Fruit fly (Drosophila melanogaster) whole organism, embryonic: Measurements from ENCODE around the gene grass.

ENCODE experiments used
- Ada2b ChIP-seq: fragments of 200-800 bp; sonication (Bioruptor generic); IDR thresholded peaks from 2 replicates; pipeline ENCODE4 v1.3.6; 2022; ENCODE audit warnings: missing biosample characterization, missing genetic modification characterization
- Adf1 ChIP-seq: fragments of 200-800 bp; sonication (Bioruptor generic); IDR thresholded peaks from 2 replicates; pipeline ENCODE4 v1.3.6; 2022; ENCODE audit warnings: missing biosample characterization, missing genetic modification characterization
- Bdp1 ChIP-seq: fragments of 200-800 bp; sonication (Bioruptor generic); optimal IDR thresholded peaks from 3 replicates; lab custom pipeline; 2016; ENCODE audit warnings: missing biosample characterization, missing genetic modification characterization
- CG1024 ChIP-seq: fragments of 200-800 bp; sonication (Bioruptor generic); IDR thresholded peaks from 2 replicates; pipeline ENCODE4 v1.3.6; 2022; ENCODE audit warnings: missing biosample characterization, missing genetic modification characterization
- CG11085 ChIP-seq: fragments of 200-800 bp; sonication (Bioruptor generic); IDR thresholded peaks from 2 replicates; pipeline ENCODE4 v1.3.6; 2022; ENCODE audit warnings: missing biosample characterization, missing genetic modification characterization
- CG11456 ChIP-seq: fragments of 200-800 bp; sonication (Bioruptor generic); IDR thresholded peaks from 3 replicates; pipeline ENCODE4 v1.3.6; 2022; ENCODE audit warnings: missing biosample characterization, missing genetic modification characterization
- CG12391 ChIP-seq: fragments of 200-800 bp; sonication (Bioruptor generic); optimal IDR thresholded peaks from 3 replicates; lab custom pipeline; 2018; ENCODE audit warnings: missing biosample characterization, mild to moderate bottlenecking, missing genetic modification characterization, moderate library complexity
- CG12769 ChIP-seq: fragments of 200-800 bp; sonication (Bioruptor generic); optimal IDR thresholded peaks from 2 replicates; lab custom pipeline; 2019; ENCODE audit warnings: missing biosample characterization, mild to moderate bottlenecking, missing genetic modification characterization, moderate library complexity
- CG15514 ChIP-seq: fragments of 200-800 bp; sonication (Bioruptor generic); optimal IDR thresholded peaks from 3 replicates; lab custom pipeline; 2017; ENCODE audit warnings: missing biosample characterization, missing genetic modification characterization, mild to moderate bottlenecking, moderate library complexity, missing genetic modification reagents
- CG17829 ChIP-seq: fragments of 200-800 bp; optimal IDR thresholded peaks from 2 replicates; lab custom pipeline; 2019; ENCODE audit warnings: missing biosample characterization, mild to moderate bottlenecking, missing genetic modification characterization, moderate library complexity
- CG2875 ChIP-seq: fragments of 200-800 bp; sonication (Bioruptor generic); optimal IDR thresholded peaks from 2 replicates; lab custom pipeline; 2017; ENCODE audit warnings: missing biosample characterization, mild to moderate bottlenecking, missing genetic modification characterization, missing genetic modification reagents
- CG2889 ChIP-seq: fragments of 200-800 bp; sonication (Bioruptor generic); IDR thresholded peaks from 3 replicates; pipeline ENCODE4 v1.3.6; 2022; ENCODE audit warnings: missing biosample characterization, missing genetic modification characterization
- CG30431 ChIP-seq: fragments of 200-800 bp; sonication (Bioruptor generic); optimal IDR thresholded peaks from 2 replicates; lab custom pipeline; 2017; ENCODE audit warnings: missing biosample characterization, missing genetic modification characterization
- CG31365 ChIP-seq: fragments of 200-800 bp; sonication (Bioruptor generic); optimal IDR thresholded peaks from 2 replicates; lab custom pipeline; 2018; ENCODE audit warnings: missing biosample characterization, mild to moderate bottlenecking, missing genetic modification characterization
- CG4328 ChIP-seq: fragments of 200-800 bp; sonication (Bioruptor generic); optimal IDR thresholded peaks from 3 replicates; lab custom pipeline; 2017; ENCODE audit warnings: missing biosample characterization, missing genetic modification reagents, missing genetic modification characterization
- CG5953 ChIP-seq: fragments of 200-800 bp; sonication (Bioruptor generic); IDR thresholded peaks from 2 replicates; pipeline ENCODE4 v1.3.6; 2022; ENCODE audit warnings: missing biosample characterization, missing genetic modification characterization
- CG6272 ChIP-seq: fragments of 200-800 bp; sonication (Bioruptor generic); IDR thresholded peaks from 2 replicates; pipeline ENCODE4 v1.3.6; 2022; ENCODE audit warnings: missing biosample characterization, missing genetic modification characterization
- CG6765 ChIP-seq: fragments of 200-800 bp; sonication (Bioruptor generic); optimal IDR thresholded peaks from 3 replicates; lab custom pipeline; 2017; ENCODE audit warnings: missing biosample characterization, mild to moderate bottlenecking, missing genetic modification characterization
- CG8765 ChIP-seq: fragments of 200-800 bp; sonication (Bioruptor generic); IDR thresholded peaks from 2 replicates; pipeline ENCODE4 v1.3.6; 2022; ENCODE audit warnings: missing biosample characterization, missing genetic modification characterization
- Camta ChIP-seq: fragments of 200-800 bp; sonication (Bioruptor generic); optimal IDR thresholded peaks from 2 replicates; lab custom pipeline; 2016; ENCODE audit warnings: missing biosample characterization, missing genetic modification characterization
- Dbx ChIP-seq: fragments of 200-800 bp; sonication (Bioruptor generic); IDR thresholded peaks from 3 replicates; pipeline ENCODE4 v1.3.6; 2022; ENCODE audit warnings: missing biosample characterization, missing genetic modification characterization
- Deaf1 ChIP-seq: fragments of 200-800 bp; optimal IDR thresholded peaks from 3 replicates; lab custom pipeline; 2019; ENCODE audit warnings: missing biosample characterization, mild to moderate bottlenecking, missing genetic modification characterization, moderate library complexity
- Drgx ChIP-seq: fragments of 200-800 bp; sonication (Bioruptor generic); IDR thresholded peaks from 2 replicates; pipeline ENCODE4 v1.3.6; 2022; ENCODE audit warnings: missing biosample characterization, missing genetic modification characterization
- Fer1 ChIP-seq: fragments of 200-800 bp; sonication (Bioruptor generic); optimal IDR thresholded peaks from 2 replicates; lab custom pipeline; 2017; ENCODE audit warnings: missing biosample characterization, mild to moderate bottlenecking, missing genetic modification characterization
- Hey ChIP-seq: fragments of 200-800 bp; sonication (Bioruptor generic); optimal IDR thresholded peaks from 3 replicates; lab custom pipeline; 2018; ENCODE audit warnings: missing biosample characterization, mild to moderate bottlenecking, missing genetic modification characterization
- Hr51 ChIP-seq, 2 experiments: fragments of 200-800 bp; sonication (Bioruptor generic); optimal IDR thresholded peaks; 2 replicates in 1 of 2; 3 replicates in 1 of 2; lab custom pipeline; 2016 to 2018; ENCODE audit warnings: missing biosample characterization in 2 of 2, missing genetic modification characterization in 2 of 2, mild to moderate bottlenecking in 1 of 2, moderate library complexity in 1 of 2
- Hsf ChIP-seq: fragments of 200-800 bp; sonication (Bioruptor generic); optimal IDR thresholded peaks from 3 replicates; lab custom pipeline; 2016; ENCODE audit warnings: missing biosample characterization, missing genetic modification characterization
- Sin3A ChIP-seq: fragments of >200 bp; optimal IDR thresholded peaks from 2 replicates; lab custom pipeline; 2018
- Six4 ChIP-seq: fragments of 200-800 bp; sonication (Bioruptor generic); optimal IDR thresholded peaks from 2 replicates; lab custom pipeline; 2016; ENCODE audit warnings: missing biosample characterization, missing genetic modification characterization
- abd-A ChIP-seq: fragments of 200-800 bp; sonication (Bioruptor generic); optimal IDR thresholded peaks from 3 replicates; lab custom pipeline; 2019; ENCODE audit warnings: missing biosample characterization, mild to moderate bottlenecking, missing genetic modification characterization, moderate library complexity
- ash1 ChIP-seq: fragments of 200-800 bp; sonication (Bioruptor generic); optimal IDR thresholded peaks from 2 replicates; lab custom pipeline; 2018; ENCODE audit warnings: missing biosample characterization, mild to moderate bottlenecking, missing genetic modification characterization
- cad ChIP-seq: fragments of >200 bp; optimal IDR thresholded peaks from 2 replicates; lab custom pipeline; 2017; ENCODE audit warnings: missing biosample characterization, missing genetic modification characterization
- chif ChIP-seq, 2 experiments: fragments of 200-800 bp; sonication (Bioruptor generic); optimal IDR thresholded peaks; 3 replicates each; lab custom pipeline; 2016; ENCODE audit warnings: missing biosample characterization in 2 of 2, missing genetic modification characterization in 2 of 2
- chinmo ChIP-seq: fragments of 200-800 bp; sonication (Bioruptor generic); IDR thresholded peaks from 4 replicates; pipeline ENCODE4 v1.3.6; 2022; ENCODE audit warnings: missing biosample characterization, missing genetic modification characterization; ENCODE audit not compliant: partially characterized antibody
- chn ChIP-seq: fragments of 200-800 bp; sonication (Bioruptor generic); optimal IDR thresholded peaks from 2 replicates; lab custom pipeline; 2016; ENCODE audit warnings: missing biosample characterization, missing genetic modification characterization
- crc ChIP-seq: fragments of 200-800 bp; sonication (Bioruptor generic); optimal IDR thresholded peaks from 2 replicates; lab custom pipeline; 2016; ENCODE audit warnings: missing biosample characterization, missing genetic modification characterization
- exex ChIP-seq: fragments of 200-800 bp; sonication (Bioruptor generic); optimal IDR thresholded peaks from 4 replicates; lab custom pipeline; 2018; ENCODE audit warnings: missing biosample characterization, mild to moderate bottlenecking, missing genetic modification characterization, moderate library complexity
- ftz-f1 ChIP-seq: fragments of 200-800 bp; sonication (Bioruptor generic); optimal IDR thresholded peaks from 2 replicates; lab custom pipeline; 2016; ENCODE audit warnings: missing biosample characterization, missing genetic modification characterization
- kni ChIP-seq: fragments of 200-800 bp; sonication (Bioruptor generic); optimal IDR thresholded peaks from 3 replicates; lab custom pipeline; 2017; ENCODE audit warnings: mild to moderate bottlenecking, missing biosample characterization, missing genetic modification reagents, missing genetic modification characterization
- luna ChIP-seq: fragments of 200-800 bp; sonication (Bioruptor generic); optimal IDR thresholded peaks from 2 replicates; lab custom pipeline; 2016; ENCODE audit warnings: missing biosample characterization, missing genetic modification characterization
- maf-S ChIP-seq: fragments of 200-800 bp; sonication (Bioruptor generic); optimal IDR thresholded peaks from 2 replicates; lab custom pipeline; 2016; ENCODE audit warnings: missing biosample characterization, missing genetic modification characterization
- nau ChIP-seq: fragments of 200-800 bp; sonication (Bioruptor generic); optimal IDR thresholded peaks from 3 replicates; lab custom pipeline; 2017; ENCODE audit warnings: missing biosample characterization, mild to moderate bottlenecking, missing genetic modification characterization, missing genetic modification reagents
- nmo ChIP-seq: fragments of 200-800 bp; sonication (Bioruptor generic); optimal IDR thresholded peaks from 2 replicates; lab custom pipeline; 2018; ENCODE audit warnings: missing biosample characterization, mild to moderate bottlenecking, missing genetic modification characterization, moderate library complexity
- nom ChIP-seq: fragments of 200-800 bp; sonication (Bioruptor generic); optimal IDR thresholded peaks from 2 replicates; lab custom pipeline; 2017; ENCODE audit warnings: missing biosample characterization, missing genetic modification characterization, mild to moderate bottlenecking, moderate library complexity, missing genetic modification reagents
- pfk ChIP-seq: fragments of 200-800 bp; sonication (Bioruptor generic); optimal IDR thresholded peaks from 2 replicates; lab custom pipeline; 2018; ENCODE audit warnings: missing biosample characterization, mild to moderate bottlenecking, missing genetic modification characterization, moderate library complexity
- pnt ChIP-seq: fragments of 200-800 bp; sonication (Bioruptor generic); optimal IDR thresholded peaks from 3 replicates; lab custom pipeline; 2016; ENCODE audit warnings: missing biosample characterization, missing genetic modification characterization
- slbo ChIP-seq: fragments of 200-800 bp; sonication (Bioruptor generic); IDR thresholded peaks from 2 replicates; pipeline ENCODE4 v1.3.6; 2022; ENCODE audit warnings: missing biosample characterization, missing genetic modification characterization
- sqz ChIP-seq: fragments of 200-800 bp; sonication (Bioruptor generic); optimal IDR thresholded peaks from 3 replicates; lab custom pipeline; 2018; ENCODE audit warnings: missing biosample characterization, mild to moderate bottlenecking, missing genetic modification characterization
- tll ChIP-seq, 2 experiments: fragments of 200-800 bp in 1 of 2; fragments of >200 bp in 1 of 2; sonication (Bioruptor generic) in 1 of 2; optimal IDR thresholded peaks; 2 replicates each; lab custom pipeline; 2017 to 2019; ENCODE audit warnings: missing biosample characterization in 2 of 2, missing genetic modification characterization in 2 of 2, mild to moderate bottlenecking in 1 of 2, moderate library complexity in 1 of 2
- vnd ChIP-seq: fragments of 200-800 bp; sonication (Bioruptor generic); IDR thresholded peaks from 3 replicates; pipeline ENCODE4 v1.3.6; 2022; ENCODE audit warnings: missing biosample characterization, missing genetic modification characterization; ENCODE audit not compliant: partially characterized antibody

The grass gene

DNA sequence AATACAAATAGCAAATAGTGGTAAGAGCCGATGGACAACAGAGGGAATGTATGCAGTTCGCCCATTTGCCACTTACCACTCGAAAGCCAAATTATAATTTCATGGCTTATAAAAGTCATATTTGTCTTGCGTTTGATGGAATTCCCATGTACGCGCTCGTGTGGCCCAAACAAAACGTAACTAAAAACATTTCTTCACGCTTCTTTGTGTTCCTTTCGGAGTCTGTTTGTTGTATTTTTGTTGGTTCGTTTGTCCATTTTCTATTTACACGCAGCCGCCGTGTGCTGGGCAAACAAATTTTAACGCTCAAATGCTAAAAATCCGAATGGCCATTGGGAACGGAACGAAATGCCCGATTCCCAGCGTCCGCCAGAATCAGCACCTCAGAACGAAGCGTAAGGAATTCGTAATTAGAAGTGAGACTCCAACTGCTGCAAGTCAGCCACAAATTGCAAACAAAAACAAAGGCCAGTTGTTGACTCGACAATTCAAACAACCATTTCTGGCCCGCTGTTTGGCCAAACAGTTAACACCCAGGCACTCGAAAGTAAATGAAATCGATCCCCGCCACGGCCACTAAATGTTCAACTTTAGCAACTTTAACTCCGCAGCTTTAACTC is 51.1 kb downstream of the grass start (continued):
- TF ChIP-seq Ada2b (peak; percentile 25; the same call in 1 of the 2 replicates), ftz-f1 (GFP tag; lab: Kevin White, UChicago) (no peak), CG4328 (GFP tag; lab: Kevin White, UChicago) (peak; percentile 57), luna (GFP tag; lab: Kevin White, UChicago) (no peak), maf-S (peak; percentile 37), Hr51 (GFP tag; optimal IDR thresholded peaks at IDR 0.05; lab: Kevin White, UChicago) (peak in 1 of 2 experiments; percentile 24), CG2875 (GFP tag; lab: Kevin White, UChicago) (peak; percentile 66), CG1024 (peak; percentile 40; the same call in 1 of the 2 replicates), sqz (peak; percentile 1), slbo (no peak), cad (no peak), abd-A (tag; lab: Kevin White, UChicago) (no peak), Bdp1 (GFP tag; lab: Kevin White, UChicago) (no peak), pnt (GFP tag; lab: Kevin White, UChicago) (peak; percentile 53), Dbx (GFP tag; lab: Robert Waterston, UW) (0 out of 3 replicates have a peak, but pooled peaks have one; percentile 42), kni (GFP tag; lab: Kevin White, UChicago) (peak; percentile 89), Drgx (GFP tag; lab: Robert Waterston, UW) (no peak), vnd (GFP tag; lab: Robert Waterston, UW) (no peak), pfk (GFP tag; lab: Kevin White, UChicago) (no peak), nau (GFP tag; lab: Kevin White, UChicago) (peak; percentile 61), ash1 (GFP tag; lab: Kevin White, UChicago) (no peak), nom (no peak), CG11085 (0 out of 2 replicates have a peak, but pooled peaks have one; percentile 38), CG17829 (tag; lab: Kevin White, UChicago) (no peak), Adf1 (no peak), Hsf (GFP tag; lab: Kevin White, UChicago) (no peak), CG5953 (GFP tag; lab: Robert Waterston, UW) (peak; percentile 59; the same call in 1 of the 2 replicates), CG6765 (GFP tag; lab: Kevin White, UChicago) (peak; percentile 25), Sin3A (lab: Kevin White, UChicago) (no peak), chn (GFP tag; lab: Kevin White, UChicago) (no peak), CG6272 (GFP tag; lab: Robert Waterston, UW) (no peak), chif (GFP tag; optimal IDR thresholded peaks at IDR 0.05; lab: Kevin White, UChicago) (peak in 1 of 2 experiments; percentile 15), CG12769 (tag; lab: Kevin White, UChicago) (no peak), CG30431 (no peak), Hey (tag; lab: Kevin White, UChicago) (no peak), Six4 (GFP tag; lab: Kevin White, UChicago) (no peak), Deaf1 (tag; lab: Kevin White, UChicago) (no peak), tll (GFP tag; optimal IDR thresholded peaks at IDR 0.05; lab: Kevin White, UChicago) (peak in 1 of 2 experiments; percentile 90), exex (tag; lab: Kevin White, UChicago) (no peak), CG8765 (GFP tag; lab: Robert Waterston, UW) (no peak), CG11456 (GFP tag; lab: Robert Waterston, UW) (no peak), nmo (GFP tag; lab: Kevin White, UChicago) (no peak), crc (GFP tag; lab: Kevin White, UChicago) (no peak), CG15514 (GFP tag; lab: Kevin White, UChicago) (peak; percentile 12), chinmo (GFP tag; lab: Robert Waterston, UW) (no peak), Fer1 (GFP tag; lab: Kevin White, UChicago) (no peak), CG2889 (GFP tag; lab: Robert Waterston, UW) (no peak), CG12391 (tag; lab: Kevin White, UChicago) (peak; percentile 6), Camta (GFP tag; lab: Kevin White, UChicago) (peak; percentile 35), CG31365 (tag; lab: Kevin White, UChicago) (no peak)
